Fruit fly (Drosophila melanogaster) S2 (cell line): ENCODE data around the gene CG32262.

Experiments
- CG8478 ChIP-seq: fragments of >200 bp; optimal IDR thresholded peaks from 2 replicates; lab custom pipeline; 2018
- CTCF ChIP-seq, 2 experiments: fragments of >200 bp; optimal IDR thresholded peaks; 2 replicates each; lab custom pipeline; 2018

DNA sequence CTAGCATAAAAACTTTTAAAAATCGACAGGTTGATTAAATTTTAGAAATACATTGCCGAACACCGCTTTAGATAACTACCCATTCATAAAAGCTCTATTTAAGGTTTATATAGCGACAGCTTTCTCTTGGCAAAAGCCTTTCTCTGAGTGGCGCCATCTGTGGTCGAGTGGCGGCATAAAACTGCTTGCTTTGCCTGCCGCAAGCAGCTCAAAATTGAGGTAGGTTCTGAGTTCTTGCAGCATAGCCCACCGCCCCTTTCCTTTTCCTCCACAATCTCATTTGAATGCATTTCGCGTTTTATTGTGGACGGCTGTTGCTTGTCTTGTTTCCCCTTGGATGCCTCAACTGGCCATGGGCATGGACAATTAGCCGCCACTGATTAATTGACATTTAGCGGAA, 42.2 kb downstream of the CG32262 start:
- peak; percentile 93 to 95 for TF ChIP-seq CTCF (optimal IDR thresholded peaks at IDR 0.05; lab: Kevin White, UChicago)
- TF ChIP-seq CG8478 = no peak
